Worm (Caenorhabditis elegans) whole organism, mixed stage, embryonic: ENCODE data around the gene Y57G11C.20.

ENCODE experiments used
- bed-3 ChIP-seq: fragments of 200-800 bp; sonication (Bioruptor generic); optimal IDR thresholded peaks from 3 replicates; lab custom pipeline; 2018; ENCODE audit warnings: mild to moderate bottlenecking, missing genetic modification characterization, moderate library complexity, missing compliant biosample characterization
- ceh-83 ChIP-seq: fragments of 200-800 bp; sonication (Bioruptor generic); optimal IDR thresholded peaks from 2 replicates; lab custom pipeline; 2018; ENCODE audit warnings: mild to moderate bottlenecking, missing genetic modification characterization, missing compliant biosample characterization
- lin-13 ChIP-seq: fragments of 150-350 bp; optimal IDR thresholded peaks from 2 replicates; lab custom pipeline; 2014; ENCODE audit warnings: missing biosample characterization, missing genetic modification characterization
- lsy-2 ChIP-seq: fragments of 150-350 bp; optimal IDR thresholded peaks from 2 replicates; lab custom pipeline; 2014; ENCODE audit warnings: missing biosample characterization, missing genetic modification characterization
- mep-1 ChIP-seq: fragments of 150-350 bp; optimal IDR thresholded peaks from 2 replicates; lab custom pipeline; 2017; ENCODE audit warnings: missing biosample characterization, missing genetic modification reagents, missing genetic modification characterization, inconsistent platforms
- nhr-12 ChIP-seq: fragments of 150-350 bp; optimal IDR thresholded peaks from 2 replicates; lab custom pipeline; 2014; ENCODE audit warnings: missing biosample characterization, missing genetic modification characterization
- nhr-237 ChIP-seq: fragments of 150-350 bp; optimal IDR thresholded peaks from 2 replicates; lab custom pipeline; 2014; ENCODE audit warnings: missing biosample characterization, missing genetic modification characterization
- nhr-76 ChIP-seq: sonication (generic microtip); optimal IDR thresholded peaks from 2 replicates; lab custom pipeline; 2017; ENCODE audit warnings: missing biosample characterization, missing genetic modification characterization
- snpc-4 ChIP-seq: fragments of 150-350 bp; optimal IDR thresholded peaks from 2 replicates; lab custom pipeline; 2014; ENCODE audit warnings: missing biosample characterization, missing genetic modification characterization
- unc-62 ChIP-seq: fragments of 150-350 bp; optimal IDR thresholded peaks from 2 replicates; lab custom pipeline; 2014; ENCODE audit warnings: missing biosample characterization, missing genetic modification reagents, missing genetic modification characterization
- ztf-11 ChIP-seq: fragments of 150-350 bp; optimal IDR thresholded peaks from 2 replicates; lab custom pipeline; 2014; ENCODE audit warnings: missing biosample characterization, missing genetic modification characterization

- TF ChIP-seq nhr-12 (tag; lab: Kevin White, UChicago) (no peak), bed-3 (GFP tag; lab: Kevin White, UChicago) (no peak), lsy-2 (no peak), unc-62 (GFP tag; lab: Kevin White, UChicago) (no peak), nhr-237 (no peak), ceh-83 (no peak), nhr-76 (no peak), mep-1 (no peak), snpc-4 (no peak), lin-13 (tag; lab: Kevin White, UChicago) (no peak), ztf-11 (tag; lab: Kevin White, UChicago) (no peak)
Observed at ce11 chrIV:14795918-14796488, 47.2 kb upstream of the Y57G11C.20 start, which contains the start of gene coq-3.
